Worm (Caenorhabditis elegans): ENCODE data around the gene nspc-5.
"Not testable (repeated sequence)": the region's sequence is repeated elsewhere in the genome, so short reads cannot be mapped to it uniquely, and the experiment has no call there.

nspc-5 gene

DNA sequence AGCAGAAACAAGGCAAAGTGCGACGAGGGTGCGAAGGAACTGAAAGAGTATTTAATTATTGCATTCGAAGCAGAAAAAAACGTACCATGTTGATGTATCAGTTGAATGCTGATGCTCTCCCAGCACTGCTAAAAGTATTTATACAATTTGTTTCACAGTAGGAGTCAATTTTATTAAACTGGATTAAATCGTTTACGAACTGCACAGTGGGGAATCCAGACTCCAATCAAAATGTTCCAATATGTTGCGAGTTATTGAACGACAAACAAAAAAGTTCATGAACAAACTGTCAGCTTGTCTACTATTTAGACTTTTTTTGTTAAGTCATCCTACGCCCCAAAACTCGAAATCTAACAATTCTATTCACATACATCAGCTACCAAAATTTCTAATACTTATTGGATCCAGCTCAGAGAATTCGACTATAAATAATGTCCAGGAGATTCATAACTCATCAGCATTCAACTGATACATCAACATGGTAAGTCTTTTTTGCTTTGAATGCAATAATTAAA is at the start of gene nspc-5, which contains the start of gene nspc-4:
TSS of gene nspc-5 (plus strand) at position 465 of the 515 bp plus-strand sequence.
TSS of gene nspc-4 (minus strand) at position 101 of the 515 bp plus-strand sequence.
- not testable (repeated sequence) for TF ChIP-seq B0261.1 (tag; optimal IDR thresholded peaks at IDR 0.05); Y53F4B.3 (GFP tag; IDR thresholded peaks at IDR 0.05); lin-54 (GFP tag; optimal IDR thresholded peaks at IDR 0.05)

DNA sequence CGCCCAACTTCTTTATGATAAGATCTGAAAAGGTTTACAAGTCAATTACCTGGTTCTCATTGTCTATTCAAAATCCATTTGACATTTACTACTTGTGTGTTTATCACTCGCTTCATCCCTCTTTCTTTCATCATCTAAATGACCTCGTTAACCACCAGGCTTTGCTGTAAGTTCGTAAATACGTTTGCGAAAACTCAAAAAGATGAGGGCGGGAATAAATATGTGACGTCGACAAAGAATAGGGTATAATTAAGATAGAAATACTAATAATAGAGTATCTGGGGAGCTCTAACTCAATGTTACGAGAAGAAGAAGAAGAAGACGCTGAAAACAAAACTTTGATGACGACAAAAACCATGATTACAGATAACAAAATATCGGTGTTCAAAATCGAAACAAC is 49.1 kb upstream of the nspc-5 start:
- TF ChIP-seq B0336.3 (GFP tag; IDR thresholded peaks at IDR 0.05), result no peak
- no peak for TF ChIP-seq F22D6.2 (tag; optimal IDR thresholded peaks at IDR 0.05)
- no peak for TF ChIP-seq rcor-1 (GFP tag; IDR thresholded peaks at IDR 0.05)
- TF ChIP-seq aptf-2 (GFP tag; conservative IDR thresholded peaks at IDR 0.05), result no peak
- no peak for TF ChIP-seq ceh-79 (tag; optimal IDR thresholded peaks at IDR 0.05)
- no peak for TF ChIP-seq F57A8.1 (GFP tag; optimal IDR thresholded peaks at IDR 0.05)
- no peak for TF ChIP-seq F57C9.4 (tag; optimal IDR thresholded peaks at IDR 0.05)
- no peak for TF ChIP-seq T26A5.8 (tag; optimal IDR thresholded peaks at IDR 0.05)
- TF ChIP-seq dpff-1 (tag; optimal IDR thresholded peaks at IDR 0.05), result no peak
- TF ChIP-seq gei-17 (GFP tag; optimal IDR thresholded peaks at IDR 0.05), result no peak
- TF ChIP-seq madf-10 (tag; optimal IDR thresholded peaks at IDR 0.05), result no peak

- TF ChIP-seq ceh-58 (GFP tag; IDR thresholded peaks at IDR 0.05), result no peak
- no peak for TF ChIP-seq F57A8.1 (GFP tag; optimal IDR thresholded peaks at IDR 0.05)
- no peak for TF ChIP-seq egl-18 (GFP tag; IDR thresholded peaks at IDR 0.05)
- TF ChIP-seq ceh-27 (GFP tag; optimal IDR thresholded peaks at IDR 0.05), result peak; percentile 14
- no peak for TF ChIP-seq rec-8 (tag; optimal IDR thresholded peaks at IDR 0.05)
- no peak for TF ChIP-seq tbx-9 (tag; optimal IDR thresholded peaks at IDR 0.05; ENCODE audit: borderline replicate concordance)
- TF ChIP-seq dpl-1 (GFP tag; optimal IDR thresholded peaks at IDR 0.05), result no peak
- no peak for TF ChIP-seq ceh-40 (GFP tag; IDR thresholded peaks at IDR 0.05)
Measured at ce11 chrX:8489886-8490285, 48.6 kb upstream of the nspc-5 start.

DNA sequence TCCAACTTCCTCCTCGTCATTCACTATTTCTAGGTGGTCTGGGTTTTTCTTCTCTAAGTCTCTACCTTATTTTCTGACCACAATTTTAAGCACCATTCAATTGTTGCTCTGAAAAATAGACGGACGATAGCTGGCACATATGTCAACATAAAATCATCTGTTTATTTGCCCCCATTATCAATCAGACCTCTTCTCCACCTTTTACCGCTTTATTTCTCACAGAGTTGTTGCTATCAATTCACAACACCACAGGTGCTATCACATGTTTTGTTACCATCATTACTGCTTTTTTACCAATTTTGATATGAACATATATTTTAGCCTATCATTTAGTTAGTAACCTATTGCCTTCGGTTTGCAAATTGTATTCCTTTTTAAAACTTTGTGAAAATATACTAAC is 45.8 kb upstream of the nspc-5 start:
- TF ChIP-seq lir-1 (GFP tag; conservative IDR thresholded peaks at IDR 0.05) (no peak), him-1 (tag; optimal IDR thresholded peaks at IDR 0.05) (no peak), nhr-80 (tag; optimal IDR thresholded peaks at IDR 0.05) (peak; percentile 43), efl-1 (GFP tag; optimal IDR thresholded peaks at IDR 0.05) (no peak), attf-5 (GFP tag; optimal IDR thresholded peaks at IDR 0.05) (no peak), xnd-1 (tag; optimal IDR thresholded peaks at IDR 0.05) (no peak), nhr-27 (tag; optimal IDR thresholded peaks at IDR 0.05) (no peak), Y95B8A.8 (GFP tag; IDR thresholded peaks at IDR 0.05) (0 out of 2 replicates have a peak, but pooled peaks have one; percentile 16), snpc-4 (GFP tag; optimal IDR thresholded peaks at IDR 0.05) (no peak), snpc-4 (tag; optimal IDR thresholded peaks at IDR 0.05) (no peak)

DNA sequence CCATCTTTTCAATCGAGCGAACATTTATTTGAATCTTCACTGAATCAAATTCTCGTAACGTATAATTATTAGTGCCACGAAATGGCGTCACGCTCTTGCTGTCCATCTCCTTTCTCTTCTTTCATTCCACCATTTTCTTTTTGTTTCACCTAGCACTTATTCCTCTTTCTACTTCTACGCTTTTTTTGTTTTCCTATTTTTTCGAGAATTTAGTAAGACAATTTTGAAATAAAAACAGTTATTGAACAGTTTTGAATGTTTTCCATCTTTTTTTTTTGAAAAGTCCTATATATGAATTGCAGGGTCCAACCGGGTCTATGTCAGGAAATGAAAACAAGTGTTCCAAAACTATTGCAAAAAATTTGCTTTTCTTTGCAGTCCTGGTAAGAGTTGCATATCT is 43.5 kb upstream of the nspc-5 start, which contains the start of gene T01B10.5:
TSS of gene T01B10.5 (plus strand) at position 301 of the 400 bp plus-strand sequence.
- TF ChIP-seq zfh-2 (GFP tag; conservative IDR thresholded peaks at IDR 0.05), result no peak
- TF ChIP-seq ztf-6 (GFP tag; IDR thresholded peaks at IDR 0.05), result no peak
- TF ChIP-seq ceh-100 (GFP tag; IDR thresholded peaks at IDR 0.05), result no peak
